Fruit fly (Drosophila melanogaster) whole organism, embryonic: ENCODE measurements around the gene CG13917.

Source experiments
- Antp ChIP-seq: fragments of 200-800 bp; sonication (Bioruptor generic); optimal IDR thresholded peaks from 3 replicates; lab custom pipeline; 2016; ENCODE audit warnings: missing biosample characterization, missing genetic modification characterization
- CG10321 ChIP-seq: fragments of 200-800 bp; sonication (Bioruptor generic); IDR thresholded peaks from 2 replicates; pipeline ENCODE4 v1.3.6; 2022; ENCODE audit warnings: missing biosample characterization, missing genetic modification characterization
- CG11456 ChIP-seq: fragments of 200-800 bp; sonication (Bioruptor generic); IDR thresholded peaks from 3 replicates; pipeline ENCODE4 v1.3.6; 2022; ENCODE audit warnings: missing biosample characterization, missing genetic modification characterization
- CG13296 ChIP-seq: fragments of 200-800 bp; sonication (Bioruptor generic); optimal IDR thresholded peaks from 3 replicates; lab custom pipeline; 2018; ENCODE audit warnings: missing biosample characterization, mild to moderate bottlenecking, missing genetic modification characterization
- CG13424 ChIP-seq: fragments of 200-800 bp; sonication (Bioruptor generic); optimal IDR thresholded peaks from 2 replicates; lab custom pipeline; 2019; ENCODE audit warnings: missing biosample characterization, mild to moderate bottlenecking, missing genetic modification characterization, moderate library complexity
- CG13894 ChIP-seq: fragments of 200-800 bp; sonication (Bioruptor generic); optimal IDR thresholded peaks from 3 replicates; lab custom pipeline; 2018; ENCODE audit warnings: missing biosample characterization, mild to moderate bottlenecking, missing genetic modification characterization, moderate library complexity
- CG1792 ChIP-seq: fragments of 200-800 bp; sonication (Bioruptor generic); optimal IDR thresholded peaks from 2 replicates; lab custom pipeline; 2016; ENCODE audit warnings: missing biosample characterization, missing genetic modification characterization
- CG18599 ChIP-seq: fragments of 200-800 bp; sonication (Bioruptor generic); optimal IDR thresholded peaks from 3 replicates; lab custom pipeline; 2017; ENCODE audit warnings: missing biosample characterization, missing genetic modification characterization, mild to moderate bottlenecking, moderate library complexity, missing genetic modification reagents
- CG31441 ChIP-seq: fragments of 200-800 bp; sonication (Bioruptor generic); IDR thresholded peaks from 2 replicates; pipeline ENCODE4 v1.3.6; 2022; ENCODE audit warnings: missing biosample characterization, missing genetic modification characterization
- CG3281 ChIP-seq: fragments of 200-800 bp; sonication (Bioruptor generic); optimal IDR thresholded peaks from 3 replicates; lab custom pipeline; 2017; ENCODE audit warnings: missing biosample characterization, mild to moderate bottlenecking, missing genetic modification characterization
- CG34224 ChIP-seq: fragments of 200-800 bp; sonication (Bioruptor generic); IDR thresholded peaks from 3 replicates; pipeline ENCODE4 v1.3.6; 2022; ENCODE audit warnings: missing biosample characterization, missing genetic modification characterization; ENCODE audit not compliant: partially characterized antibody
- CG4360 ChIP-seq: fragments of 200-800 bp; sonication (Bioruptor generic); IDR thresholded peaks from 2 replicates; pipeline ENCODE4 v1.3.6; 2022; ENCODE audit warnings: missing biosample characterization, missing genetic modification characterization
- CG4707 ChIP-seq: fragments of 200-800 bp; sonication (Bioruptor generic); optimal IDR thresholded peaks from 2 replicates; lab custom pipeline; 2018; ENCODE audit warnings: missing biosample characterization, mild to moderate bottlenecking, missing genetic modification characterization, moderate library complexity
- CG6683 ChIP-seq: fragments of 200-800 bp; sonication (Bioruptor generic); optimal IDR thresholded peaks from 2 replicates; lab custom pipeline; 2017; ENCODE audit warnings: missing biosample characterization, mild to moderate bottlenecking, missing genetic modification characterization, missing genetic modification reagents
- CG7786 ChIP-seq: fragments of 200-800 bp; sonication (Bioruptor generic); optimal IDR thresholded peaks from 2 replicates; lab custom pipeline; 2016; ENCODE audit warnings: missing biosample characterization, missing genetic modification characterization
- CG7928 ChIP-seq: fragments of 200-800 bp; sonication (Bioruptor generic); optimal IDR thresholded peaks from 2 replicates; lab custom pipeline; 2017; ENCODE audit warnings: missing biosample characterization, mild to moderate bottlenecking, missing genetic modification characterization
- Chrac-16 ChIP-seq: fragments of 200-800 bp; sonication (Bioruptor generic); optimal IDR thresholded peaks from 3 replicates; lab custom pipeline; 2016; ENCODE audit warnings: missing biosample characterization, missing genetic modification characterization
- Dip2 ChIP-seq: fragments of 200-800 bp; sonication (Bioruptor generic); IDR thresholded peaks from 2 replicates; pipeline ENCODE4 v1.3.6; 2022; ENCODE audit warnings: missing biosample characterization, missing genetic modification characterization
- Doc3 ChIP-seq: fragments of 200-800 bp; sonication (Bioruptor generic); IDR thresholded peaks from 3 replicates; pipeline ENCODE4 v1.3.6; 2022; ENCODE audit warnings: missing biosample characterization, missing genetic modification characterization; ENCODE audit not compliant: partially characterized antibody
- Elba2 ChIP-seq: fragments of 200-800 bp; sonication (Bioruptor generic); optimal IDR thresholded peaks from 3 replicates; lab custom pipeline; 2016; ENCODE audit warnings: missing biosample characterization, missing genetic modification characterization
- HLH54F ChIP-seq: fragments of 200-800 bp; sonication (Bioruptor generic); optimal IDR thresholded peaks from 3 replicates; lab custom pipeline; 2016; ENCODE audit warnings: missing biosample characterization, missing genetic modification characterization
- Hr51 ChIP-seq, 2 experiments: fragments of 200-800 bp; sonication (Bioruptor generic); optimal IDR thresholded peaks; 2 replicates in 1 of 2; 3 replicates in 1 of 2; lab custom pipeline; 2016 to 2018; ENCODE audit warnings: missing biosample characterization in 2 of 2, missing genetic modification characterization in 2 of 2, mild to moderate bottlenecking in 1 of 2, moderate library complexity in 1 of 2
- Hr78 ChIP-seq, 2 experiments: fragments of 200-800 bp in 1 of 2; fragments of >200 bp in 1 of 2; sonication (Bioruptor generic) in 1 of 2; optimal IDR thresholded peaks; 2 replicates each; lab custom pipeline; 2017 to 2019; ENCODE audit warnings: missing biosample characterization in 2 of 2, missing genetic modification characterization in 2 of 2, mild to moderate bottlenecking in 1 of 2, moderate library complexity in 1 of 2
- Kr ChIP-seq: fragments of 200-800 bp; sonication (Bioruptor generic); optimal IDR thresholded peaks from 2 replicates; lab custom pipeline; 2017; ENCODE audit warnings: missing biosample characterization, mild to moderate bottlenecking, missing genetic modification characterization
- Mad ChIP-seq: fragments of 200-800 bp; sonication (Bioruptor generic); optimal IDR thresholded peaks from 2 replicates; lab custom pipeline; 2016; ENCODE audit warnings: missing biosample characterization, missing genetic modification characterization
- Meics ChIP-seq: fragments of 200-800 bp; sonication (Bioruptor generic); optimal IDR thresholded peaks from 2 replicates; lab custom pipeline; 2017; ENCODE audit warnings: missing biosample characterization, mild to moderate bottlenecking, missing genetic modification characterization
- Nf-YB ChIP-seq: fragments of 200-800 bp; sonication (Bioruptor generic); optimal IDR thresholded peaks from 3 replicates; lab custom pipeline; 2019; ENCODE audit warnings: missing biosample characterization, mild to moderate bottlenecking, missing genetic modification characterization, moderate library complexity
- Rfx ChIP-seq: fragments of 200-800 bp; sonication (Bioruptor generic); IDR thresholded peaks from 2 replicates; pipeline ENCODE4 v1.3.6; 2022; ENCODE audit warnings: missing biosample characterization, missing genetic modification characterization
- Trl ChIP-seq, 3 experiments: fragments of >200 bp in 2 of 3; fragments of 200-800 bp in 1 of 3; sonication (Bioruptor generic) in 1 of 3; optimal IDR thresholded peaks; 2 replicates in 1 of 3; 3 replicates in 2 of 3; lab custom pipeline; 2016 to 2017; ENCODE audit warnings: missing biosample characterization in 1 of 3, missing genetic modification characterization in 1 of 3
- ato ChIP-seq: fragments of 200-800 bp; sonication (Bioruptor generic); IDR thresholded peaks from 2 replicates; pipeline ENCODE4 v1.3.6; 2022; ENCODE audit warnings: missing biosample characterization, missing genetic modification characterization; ENCODE audit not compliant: partially characterized antibody
- bcd ChIP-seq: fragments of 200-800 bp; sonication (Bioruptor generic); optimal IDR thresholded peaks from 2 replicates; lab custom pipeline; 2017; ENCODE audit warnings: missing biosample characterization, mild to moderate bottlenecking, missing genetic modification characterization
- chif ChIP-seq, 2 experiments: fragments of 200-800 bp; sonication (Bioruptor generic); optimal IDR thresholded peaks; 3 replicates each; lab custom pipeline; 2016; ENCODE audit warnings: missing biosample characterization in 2 of 2, missing genetic modification characterization in 2 of 2
- dati ChIP-seq: fragments of 200-800 bp; sonication (Bioruptor generic); IDR thresholded peaks from 2 replicates; pipeline ENCODE4 v1.3.6; 2022; ENCODE audit warnings: missing biosample characterization, missing genetic modification characterization
- fd3F ChIP-seq: fragments of 200-800 bp; sonication (Bioruptor generic); optimal IDR thresholded peaks from 2 replicates; lab custom pipeline; 2018; ENCODE audit warnings: missing biosample characterization, mild to moderate bottlenecking, missing genetic modification characterization, moderate library complexity
- gce ChIP-seq: fragments of 200-800 bp; sonication (Bioruptor generic); IDR thresholded peaks from 3 replicates; pipeline ENCODE4 v1.3.6; 2022; ENCODE audit warnings: missing biosample characterization, missing genetic modification characterization
- jumu ChIP-seq: fragments of 200-800 bp; sonication (Bioruptor generic); optimal IDR thresholded peaks from 3 replicates; lab custom pipeline; 2016; ENCODE audit warnings: missing biosample characterization, missing genetic modification characterization
- kay ChIP-seq: fragments of 200-800 bp; sonication (Bioruptor generic); optimal IDR thresholded peaks from 2 replicates; lab custom pipeline; 2016; ENCODE audit warnings: missing biosample characterization, missing genetic modification characterization
- kni ChIP-seq: fragments of 200-800 bp; sonication (Bioruptor generic); optimal IDR thresholded peaks from 3 replicates; lab custom pipeline; 2017; ENCODE audit warnings: mild to moderate bottlenecking, missing biosample characterization, missing genetic modification reagents, missing genetic modification characterization
- lbe ChIP-seq: fragments of 200-800 bp; sonication (Bioruptor generic); optimal IDR thresholded peaks from 2 replicates; lab custom pipeline; 2016; ENCODE audit warnings: missing biosample characterization, mild to moderate bottlenecking, missing genetic modification characterization
- maf-S ChIP-seq: fragments of 200-800 bp; sonication (Bioruptor generic); optimal IDR thresholded peaks from 2 replicates; lab custom pipeline; 2016; ENCODE audit warnings: missing biosample characterization, missing genetic modification characterization
- nom ChIP-seq: fragments of 200-800 bp; sonication (Bioruptor generic); optimal IDR thresholded peaks from 2 replicates; lab custom pipeline; 2017; ENCODE audit warnings: missing biosample characterization, missing genetic modification characterization, mild to moderate bottlenecking, moderate library complexity, missing genetic modification reagents
- shn ChIP-seq: fragments of 200-800 bp; sonication (Bioruptor generic); optimal IDR thresholded peaks from 3 replicates; lab custom pipeline; 2016; ENCODE audit warnings: missing biosample characterization, missing genetic modification characterization
- sima ChIP-seq: fragments of 200-800 bp; sonication (Bioruptor generic); optimal IDR thresholded peaks from 2 replicates; lab custom pipeline; 2016; ENCODE audit warnings: missing biosample characterization, missing genetic modification characterization
- tll ChIP-seq, 2 experiments: fragments of 200-800 bp in 1 of 2; fragments of >200 bp in 1 of 2; sonication (Bioruptor generic) in 1 of 2; optimal IDR thresholded peaks; 2 replicates each; lab custom pipeline; 2017 to 2019; ENCODE audit warnings: missing biosample characterization in 2 of 2, missing genetic modification characterization in 2 of 2, mild to moderate bottlenecking in 1 of 2, moderate library complexity in 1 of 2
- trh ChIP-seq: fragments of 200-800 bp; sonication (Bioruptor generic); optimal IDR thresholded peaks from 2 replicates; lab custom pipeline; 2016; ENCODE audit warnings: missing biosample characterization, missing genetic modification characterization
- twi ChIP-seq: fragments of 200-800 bp; optimal IDR thresholded peaks from 2 replicates; lab custom pipeline; 2019; ENCODE audit warnings: missing biosample characterization, mild to moderate bottlenecking, missing genetic modification characterization, moderate library complexity
- vnd ChIP-seq: fragments of 200-800 bp; sonication (Bioruptor generic); IDR thresholded peaks from 3 replicates; pipeline ENCODE4 v1.3.6; 2022; ENCODE audit warnings: missing biosample characterization, missing genetic modification characterization; ENCODE audit not compliant: partially characterized antibody

Gene CG13917

DNA sequence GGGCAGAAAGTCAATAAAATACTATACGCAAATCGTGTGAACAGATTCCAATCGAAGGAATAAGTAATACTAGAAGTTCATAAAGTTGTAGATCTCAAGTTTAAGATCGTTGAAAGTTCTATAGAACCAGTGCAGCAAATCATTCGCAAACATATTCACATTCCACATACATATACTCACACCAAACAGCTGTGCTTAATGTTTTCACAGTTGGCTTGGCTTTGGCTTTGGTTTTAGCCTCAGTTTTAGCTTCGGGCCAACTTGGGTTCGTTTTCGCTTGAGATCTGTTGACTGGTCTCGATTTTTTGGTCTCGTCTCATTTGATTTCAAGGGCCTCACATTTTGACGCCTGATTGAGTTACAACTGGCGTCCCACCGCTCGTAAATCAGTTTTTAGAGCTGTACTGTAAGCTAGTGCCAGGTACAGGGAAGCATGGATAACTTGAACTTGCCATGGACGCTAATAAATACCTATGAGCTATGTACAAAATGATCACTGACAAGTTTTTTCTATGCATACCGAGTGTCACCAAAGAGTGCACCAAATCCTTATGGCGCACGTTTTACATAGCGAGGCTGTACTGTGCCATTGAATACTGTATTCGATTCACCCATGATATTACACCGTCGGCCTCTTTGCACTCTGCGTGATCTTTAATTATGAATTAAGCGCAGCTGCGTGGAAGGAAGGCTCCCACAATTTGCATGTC is 10.8 kb downstream of the CG13917 start (continued):
- peak; percentile 76 for TF ChIP-seq Hr51 (GFP tag; optimal IDR thresholded peaks at IDR 0.05; lab: Kevin White, UChicago)
- peak in 1 of 2 experiments; percentile 7 for TF ChIP-seq Hr78 (GFP tag; optimal IDR thresholded peaks at IDR 0.05; lab: Kevin White, UChicago)
- TF ChIP-seq sima (GFP tag; lab: Kevin White, UChicago): peak; percentile 60
- TF ChIP-seq CG4707 (GFP tag; lab: Kevin White, UChicago): peak; percentile 46
- no peak for TF ChIP-seq ato (GFP tag; lab: Robert Waterston, UW)
- no peak for TF ChIP-seq Trl (optimal IDR thresholded peaks at IDR 0.05; lab: Kevin White, UChicago)
- peak; percentile 88 for TF ChIP-seq Trl (GFP tag; optimal IDR thresholded peaks at IDR 0.05; lab: Kevin White, UChicago)
- TF ChIP-seq tll (GFP tag; optimal IDR thresholded peaks at IDR 0.05; lab: Kevin White, UChicago): no peak
- TF ChIP-seq CG13894 (tag; lab: Kevin White, UChicago): peak; percentile 57
- TF ChIP-seq lbe (GFP tag; lab: Kevin White, UChicago): no peak
- TF ChIP-seq fd3F (GFP tag; lab: Kevin White, UChicago): peak; percentile 82
- peak; percentile 80 for TF ChIP-seq CG13424
- peak; percentile 57 to 71 for TF ChIP-seq chif (GFP tag; optimal IDR thresholded peaks at IDR 0.05; lab: Kevin White, UChicago)
- peak; percentile 76 for TF ChIP-seq nom (GFP tag; lab: Kevin White, UChicago)
- TF ChIP-seq Doc3 (GFP tag; lab: Robert Waterston, UW): 0 out of 3 replicates have a peak, but pooled peaks have one; percentile 26
- TF ChIP-seq Rfx (GFP tag; lab: Robert Waterston, UW): peak; percentile 95
- peak; percentile 17 for TF ChIP-seq Nf-YB (GFP tag; lab: Kevin White, UChicago)
- peak; percentile 80 for TF ChIP-seq gce (GFP tag; lab: Robert Waterston, UW)
- no peak for TF ChIP-seq kni (GFP tag; lab: Kevin White, UChicago)
- peak; percentile 82 for TF ChIP-seq CG3281 (GFP tag; lab: Kevin White, UChicago)
- peak; percentile 59; the same call in 1 of the 2 replicates for TF ChIP-seq CG4360 (GFP tag; lab: Robert Waterston, UW)
- peak; percentile 71 for TF ChIP-seq shn (GFP tag; lab: Kevin White, UChicago)
- peak; percentile 80 for TF ChIP-seq HLH54F (GFP tag; lab: Kevin White, UChicago)
- TF ChIP-seq Elba2 (GFP tag; lab: Kevin White, UChicago): no peak
- peak; percentile 84 for TF ChIP-seq CG18599 (GFP tag; lab: Kevin White, UChicago)
- TF ChIP-seq CG1792 (GFP tag; lab: Kevin White, UChicago): peak; percentile 88
- no peak for TF ChIP-seq CG34224 (GFP tag; lab: Robert Waterston, UW)
- peak; percentile 92 for TF ChIP-seq Antp (GFP tag; lab: Kevin White, UChicago)
- TF ChIP-seq vnd (GFP tag; lab: Robert Waterston, UW): no peak
- TF ChIP-seq maf-S (GFP tag; lab: Kevin White, UChicago): peak; percentile 77
- TF ChIP-seq CG10321 (GFP tag; lab: Robert Waterston, UW): peak; percentile 64
- TF ChIP-seq kay (GFP tag; lab: Kevin White, UChicago): peak; percentile 51
- peak; percentile 65 for TF ChIP-seq trh (GFP tag; lab: Kevin White, UChicago)
- TF ChIP-seq CG6683: peak; percentile 55
- TF ChIP-seq Meics: peak; percentile 83
- peak; percentile 80 for TF ChIP-seq CG7786 (GFP tag; lab: Kevin White, UChicago)
- no peak for TF ChIP-seq Kr (GFP tag; lab: Kevin White, UChicago)
- peak; percentile 75 for TF ChIP-seq bcd (GFP tag; lab: Kevin White, UChicago)
- peak; percentile 38; the same call in 1 of the 2 replicates for TF ChIP-seq Dip2 (GFP tag; lab: Robert Waterston, UW)
- peak; percentile 60 for TF ChIP-seq Mad (GFP tag; lab: Kevin White, UChicago)
- peak; percentile 73 for TF ChIP-seq Chrac-16 (GFP tag; lab: Kevin White, UChicago)
- TF ChIP-seq twi: peak; percentile 58
- peak; percentile 39 for TF ChIP-seq CG7928 (GFP tag; lab: Kevin White, UChicago)
- peak; percentile 91 for TF ChIP-seq CG11456 (GFP tag; lab: Robert Waterston, UW)
- TF ChIP-seq jumu (GFP tag; lab: Kevin White, UChicago): peak; percentile 65
- peak; percentile 64 for TF ChIP-seq CG31441
- TF ChIP-seq dati (GFP tag; lab: Robert Waterston, UW): peak; percentile 69
- TF ChIP-seq CG13296 (GFP tag; lab: Kevin White, UChicago): peak; percentile 80
